Fruit fly (Drosophila melanogaster): ENCODE measurements around the gene CG33722.
A peak's percentile ranks its signal among the peaks of the same experiment; 100 is the strongest.

The CG33722 gene

DNA sequence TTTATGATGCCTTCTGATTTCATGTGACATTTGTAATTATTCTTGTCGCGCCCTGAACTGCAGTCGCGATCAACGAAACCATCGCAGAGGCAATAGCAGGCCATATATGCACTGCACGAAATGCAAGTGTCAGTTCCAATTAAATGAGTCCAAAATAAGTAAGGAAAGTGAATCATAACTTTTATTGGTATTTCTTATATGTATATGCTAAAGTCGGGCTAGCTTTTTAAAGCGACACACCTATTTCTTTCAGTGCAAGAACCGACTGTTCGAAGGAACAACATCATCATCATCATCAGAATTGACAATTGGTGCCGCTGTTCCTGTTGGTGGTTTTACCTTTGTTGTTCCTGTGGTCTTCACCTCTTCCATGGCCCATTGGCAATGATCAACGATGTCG is 46.7 kb upstream of the CG33722 start (continued):
- peak; percentile 31 for TF ChIP-seq nmo (GFP tag; optimal IDR thresholded peaks at IDR 0.05)
- TF ChIP-seq CG1529 (GFP tag; optimal IDR thresholded peaks at IDR 0.05) = no peak
- no peak for TF ChIP-seq CG7786 (GFP tag; optimal IDR thresholded peaks at IDR 0.05)
- 0 out of 2 replicates have a peak, but pooled peaks have one; percentile 12 for TF ChIP-seq Xrp1 (GFP tag; IDR thresholded peaks at IDR 0.05)
- peak; percentile 5 for TF ChIP-seq CG1233 (GFP tag; optimal IDR thresholded peaks at IDR 0.05)
- TF ChIP-seq CG1832 (GFP tag; optimal IDR thresholded peaks at IDR 0.05) = no peak
- peak; percentile 19 for TF ChIP-seq CG10267 (tag; optimal IDR thresholded peaks at IDR 0.05)
- 0 out of 2 replicates have a peak, but pooled peaks have one; percentile 8 for TF ChIP-seq CG31441 (GFP tag; IDR thresholded peaks at IDR 0.05)
- no peak for TF ChIP-seq org-1 (GFP tag; optimal IDR thresholded peaks at IDR 0.05)
- no peak for TF ChIP-seq CG18619 (GFP tag; optimal IDR thresholded peaks at IDR 0.05)
- peak; percentile 78 for TF ChIP-seq dmrt11E (tag; optimal IDR thresholded peaks at IDR 0.05)
- peak; percentile 20 for TF ChIP-seq CG33557 (GFP tag; optimal IDR thresholded peaks at IDR 0.05)
- no peak for TF ChIP-seq fru (optimal IDR thresholded peaks at IDR 0.05)
- no peak for TF ChIP-seq CG17186 (GFP tag; optimal IDR thresholded peaks at IDR 0.05)
- peak; percentile 71 for TF ChIP-seq CG10959 (GFP tag; IDR thresholded peaks at IDR 0.05)
- peak; percentile 29 for TF ChIP-seq Xbp1 (GFP tag; optimal IDR thresholded peaks at IDR 0.05)
- peak; percentile 28 for TF ChIP-seq CG4820 (GFP tag; optimal IDR thresholded peaks at IDR 0.05)
- no peak for TF ChIP-seq CG7963 (GFP tag; IDR thresholded peaks at IDR 0.05; ENCODE audit: partially characterized antibody)
- TF ChIP-seq crc (GFP tag; optimal IDR thresholded peaks at IDR 0.05) = no peak
- TF ChIP-seq prd (optimal IDR thresholded peaks at IDR 0.05) = no peak
- peak; percentile 68 for TF ChIP-seq prd (GFP tag; IDR thresholded peaks at IDR 0.05)
- 0 out of 2 replicates have a peak, but pooled peaks have one; percentile 20 for TF ChIP-seq Drgx (GFP tag; IDR thresholded peaks at IDR 0.05)
- peak in 1 of 3 experiments; percentile 62 for TF ChIP-seq lola (GFP tag; optimal IDR thresholded peaks at IDR 0.05)
- TF ChIP-seq Pdp1 (GFP tag; optimal IDR thresholded peaks at IDR 0.05) = peak in 1 of 2 experiments; percentile 22
- TF ChIP-seq CG1792 (GFP tag; optimal IDR thresholded peaks at IDR 0.05) = no peak
- TF ChIP-seq D19B (GFP tag; optimal IDR thresholded peaks at IDR 0.05) = no peak
- TF ChIP-seq CG10979 (tag; optimal IDR thresholded peaks at IDR 0.05) = peak; percentile 56
- TF ChIP-seq tin (GFP tag; optimal IDR thresholded peaks at IDR 0.05) = peak; percentile 24
- no peak for TF ChIP-seq Trl (optimal IDR thresholded peaks at IDR 0.05)
- peak; percentile 13 for TF ChIP-seq Trl (GFP tag; optimal IDR thresholded peaks at IDR 0.05)
- no peak for TF ChIP-seq CG6654 (GFP tag; optimal IDR thresholded peaks at IDR 0.05)
- peak; percentile 67 for TF ChIP-seq fd102C (GFP tag; optimal IDR thresholded peaks at IDR 0.05)
- no peak for TF ChIP-seq Jarid2 (GFP tag; optimal IDR thresholded peaks at IDR 0.05)
- TF ChIP-seq B-H1 (GFP tag; IDR thresholded peaks at IDR 0.05) = no peak
- no peak for TF ChIP-seq CG6683 (GFP tag; optimal IDR thresholded peaks at IDR 0.05)
- TF ChIP-seq CG10462 (GFP tag; optimal IDR thresholded peaks at IDR 0.05) = no peak
- peak; percentile 56 for TF ChIP-seq CG18262 (tag; optimal IDR thresholded peaks at IDR 0.05)
- TF ChIP-seq chif (GFP tag; optimal IDR thresholded peaks at IDR 0.05) = peak; percentile 16 to 51
- TF ChIP-seq ac (GFP tag; optimal IDR thresholded peaks at IDR 0.05) = peak; percentile 31
- TF ChIP-seq row (GFP tag; IDR thresholded peaks at IDR 0.05) = peak; percentile 46; the same call in 2 of the 3 replicates
- no peak for TF ChIP-seq E2f2 (GFP tag; IDR thresholded peaks at IDR 0.05)
- TF ChIP-seq CG30431 (GFP tag; optimal IDR thresholded peaks at IDR 0.05) = peak; percentile 37
- TF ChIP-seq Chrac-16 (GFP tag; optimal IDR thresholded peaks at IDR 0.05) = peak; percentile 29
- peak; percentile 37 for TF ChIP-seq Hsf (GFP tag; optimal IDR thresholded peaks at IDR 0.05)
- no peak for TF ChIP-seq ken (GFP tag; IDR thresholded peaks at IDR 0.05)
- no peak for TF ChIP-seq peb (GFP tag; IDR thresholded peaks at IDR 0.05)
- TF ChIP-seq gfzf (GFP tag; optimal IDR thresholded peaks at IDR 0.05) = no peak
- TF ChIP-seq Elba2 (GFP tag; optimal IDR thresholded peaks at IDR 0.05) = peak; percentile 74
- peak; percentile 5 for TF ChIP-seq CG8924 (tag; optimal IDR thresholded peaks at IDR 0.05)
- no peak for TF ChIP-seq D (optimal IDR thresholded peaks at IDR 0.05)
- peak; percentile 20 for TF ChIP-seq D (GFP tag; optimal IDR thresholded peaks at IDR 0.05)
- TF ChIP-seq bsh (GFP tag; optimal IDR thresholded peaks at IDR 0.05) = peak in 1 of 2 experiments; percentile 41
